Fruit fly (Drosophila melanogaster) whole organism, embryonic: ENCODE measurements around the gene Sgt1.

Experiments
- Adf1 ChIP-seq: fragments of 200-800 bp; sonication (Bioruptor generic); IDR thresholded peaks from 2 replicates; pipeline ENCODE4 v1.3.6; 2022; ENCODE audit warnings: missing biosample characterization, missing genetic modification characterization
- CG10267 ChIP-seq: fragments of 200-800 bp; sonication (Bioruptor generic); optimal IDR thresholded peaks from 2 replicates; lab custom pipeline; 2018; ENCODE audit warnings: missing biosample characterization, mild to moderate bottlenecking, missing genetic modification characterization, moderate library complexity
- CG10979 ChIP-seq: fragments of 200-800 bp; sonication (Bioruptor generic); optimal IDR thresholded peaks from 2 replicates; lab custom pipeline; 2018; ENCODE audit warnings: missing biosample characterization, mild to moderate bottlenecking, missing genetic modification characterization, moderate library complexity
- CG11504 ChIP-seq: fragments of 200-800 bp; sonication (Bioruptor generic); optimal IDR thresholded peaks from 3 replicates; lab custom pipeline; 2019; ENCODE audit warnings: missing biosample characterization, mild to moderate bottlenecking, missing genetic modification characterization, moderate library complexity
- CG11560 ChIP-seq: fragments of 200-800 bp; sonication (Bioruptor generic); IDR thresholded peaks from 3 replicates; pipeline ENCODE4 v1.3.6; 2022; ENCODE audit warnings: missing biosample characterization, missing genetic modification characterization
- CG11695 ChIP-seq: fragments of 200-800 bp; sonication (Bioruptor generic); IDR thresholded peaks from 3 replicates; pipeline ENCODE4 v1.3.6; 2022; ENCODE audit warnings: missing biosample characterization, missing genetic modification characterization
- CG12155 ChIP-seq: fragments of 200-800 bp; sonication (Bioruptor generic); optimal IDR thresholded peaks from 3 replicates; lab custom pipeline; 2016; ENCODE audit warnings: missing biosample characterization, missing genetic modification characterization
- CG13775 ChIP-seq: fragments of 200-800 bp; sonication (Bioruptor generic); optimal IDR thresholded peaks from 3 replicates; lab custom pipeline; 2017; ENCODE audit warnings: missing biosample characterization, mild to moderate bottlenecking, missing genetic modification characterization
- CG15696 ChIP-seq: fragments of 200-800 bp; sonication (Bioruptor generic); optimal IDR thresholded peaks from 2 replicates; lab custom pipeline; 2019; ENCODE audit warnings: missing biosample characterization, mild to moderate bottlenecking, missing genetic modification characterization, moderate library complexity
- CG17829 ChIP-seq: fragments of 200-800 bp; optimal IDR thresholded peaks from 2 replicates; lab custom pipeline; 2019; ENCODE audit warnings: missing biosample characterization, mild to moderate bottlenecking, missing genetic modification characterization, moderate library complexity
- CG1792 ChIP-seq: fragments of 200-800 bp; sonication (Bioruptor generic); optimal IDR thresholded peaks from 2 replicates; lab custom pipeline; 2016; ENCODE audit warnings: missing biosample characterization, missing genetic modification characterization
- CG2129 ChIP-seq: fragments of 200-800 bp; sonication (Bioruptor generic); IDR thresholded peaks from 2 replicates; pipeline ENCODE4 v1.3.6; 2022; ENCODE audit warnings: missing biosample characterization, missing genetic modification characterization; ENCODE audit not compliant: partially characterized antibody
- CG2712 ChIP-seq: fragments of 200-800 bp; optimal IDR thresholded peaks from 3 replicates; lab custom pipeline; 2019; ENCODE audit warnings: missing biosample characterization, mild to moderate bottlenecking, missing genetic modification characterization, moderate library complexity
- CG30431 ChIP-seq: fragments of 200-800 bp; sonication (Bioruptor generic); optimal IDR thresholded peaks from 2 replicates; lab custom pipeline; 2017; ENCODE audit warnings: missing biosample characterization, missing genetic modification characterization
- CG34224 ChIP-seq: fragments of 200-800 bp; sonication (Bioruptor generic); IDR thresholded peaks from 3 replicates; pipeline ENCODE4 v1.3.6; 2022; ENCODE audit warnings: missing biosample characterization, missing genetic modification characterization; ENCODE audit not compliant: partially characterized antibody
- CG3995 ChIP-seq: fragments of 200-800 bp; sonication (Bioruptor generic); optimal IDR thresholded peaks from 3 replicates; lab custom pipeline; 2016; ENCODE audit warnings: missing biosample characterization, missing genetic modification characterization
- CG4404 ChIP-seq: fragments of 200-800 bp; sonication (Bioruptor generic); IDR thresholded peaks from 2 replicates; pipeline ENCODE4 v1.3.6; 2022; ENCODE audit warnings: missing biosample characterization, missing genetic modification characterization
- CG6175 ChIP-seq: fragments of 200-800 bp; sonication (Bioruptor generic); IDR thresholded peaks from 3 replicates; pipeline ENCODE4 v1.3.6; 2022; ENCODE audit warnings: missing biosample characterization, missing genetic modification characterization
- CG6272 ChIP-seq: fragments of 200-800 bp; sonication (Bioruptor generic); IDR thresholded peaks from 2 replicates; pipeline ENCODE4 v1.3.6; 2022; ENCODE audit warnings: missing biosample characterization, missing genetic modification characterization
- CG7839 ChIP-seq: fragments of 200-800 bp; sonication (Bioruptor generic); optimal IDR thresholded peaks from 3 replicates; lab custom pipeline; 2018; ENCODE audit warnings: missing biosample characterization, mild to moderate bottlenecking, missing genetic modification characterization, moderate library complexity
- CG9215 ChIP-seq: fragments of 200-800 bp; sonication (Bioruptor generic); IDR thresholded peaks from 2 replicates; pipeline ENCODE4 v1.3.6; 2022; ENCODE audit warnings: missing biosample characterization, missing genetic modification characterization
- CG9727 ChIP-seq: fragments of 200-800 bp; sonication (Bioruptor generic); optimal IDR thresholded peaks from 3 replicates; lab custom pipeline; 2017; ENCODE audit warnings: missing biosample characterization, mild to moderate bottlenecking, missing genetic modification characterization
- CkIIα-i1 ChIP-seq: fragments of 200-800 bp; sonication (Bioruptor generic); IDR thresholded peaks from 2 replicates; pipeline ENCODE4 v1.3.6; 2022; ENCODE audit warnings: missing biosample characterization, missing genetic modification characterization
- CoRest ChIP-seq: fragments of 200-800 bp; sonication (Bioruptor generic); optimal IDR thresholded peaks from 3 replicates; lab custom pipeline; 2018; ENCODE audit warnings: missing biosample characterization, mild to moderate bottlenecking, missing genetic modification characterization, moderate library complexity
- Dfd ChIP-seq, 2 experiments: fragments of >200 bp; optimal IDR thresholded peaks; 2 replicates each; lab custom pipeline; 2017; ENCODE audit warnings: missing biosample characterization in 2 of 2, missing genetic modification characterization in 2 of 2
- ERR ChIP-seq: fragments of 200-800 bp; sonication (Bioruptor generic); optimal IDR thresholded peaks from 2 replicates; lab custom pipeline; 2016; ENCODE audit warnings: missing biosample characterization, missing genetic modification characterization
- Ets97D ChIP-seq: fragments of 200-800 bp; sonication (Bioruptor generic); optimal IDR thresholded peaks from 3 replicates; lab custom pipeline; 2016; ENCODE audit warnings: missing biosample characterization, missing genetic modification characterization
- HLH4C ChIP-seq: fragments of 200-800 bp; sonication (Bioruptor generic); IDR thresholded peaks from 3 replicates; pipeline ENCODE4 v1.3.6; 2022; ENCODE audit warnings: missing biosample characterization, missing genetic modification characterization; ENCODE audit not compliant: partially characterized antibody
- HmgZ ChIP-seq: fragments of 200-800 bp; sonication (Bioruptor generic); optimal IDR thresholded peaks from 2 replicates; lab custom pipeline; 2018; ENCODE audit warnings: missing biosample characterization, mild to moderate bottlenecking, missing genetic modification characterization
- Hr39 ChIP-seq: fragments of >200 bp; optimal IDR thresholded peaks from 2 replicates; lab custom pipeline; 2017
- MTF-1 ChIP-seq: fragments of 200-800 bp; sonication (Bioruptor generic); optimal IDR thresholded peaks from 2 replicates; lab custom pipeline; 2018; ENCODE audit warnings: missing biosample characterization, mild to moderate bottlenecking, missing genetic modification characterization, borderline replicate concordance
- NFAT ChIP-seq: fragments of 200-800 bp; sonication (Bioruptor generic); IDR thresholded peaks from 2 replicates; pipeline ENCODE4 v1.3.6; 2022; ENCODE audit warnings: missing biosample characterization, missing genetic modification characterization
- Ptx1 ChIP-seq: fragments of 200-800 bp; sonication (Bioruptor generic); IDR thresholded peaks from 2 replicates; pipeline ENCODE4 v1.3.6; 2022; ENCODE audit warnings: missing biosample characterization, missing genetic modification characterization
- ac ChIP-seq: fragments of 200-800 bp; sonication (Bioruptor generic); optimal IDR thresholded peaks from 3 replicates; lab custom pipeline; 2017; ENCODE audit warnings: missing biosample characterization, mild to moderate bottlenecking, missing genetic modification characterization
- emc ChIP-seq: fragments of 200-800 bp; sonication (Bioruptor generic); optimal IDR thresholded peaks from 2 replicates; lab custom pipeline; 2016; ENCODE audit warnings: missing biosample characterization, missing genetic modification characterization
- grau ChIP-seq: fragments of 200-800 bp; optimal IDR thresholded peaks from 3 replicates; lab custom pipeline; 2019; ENCODE audit warnings: missing biosample characterization, mild to moderate bottlenecking, missing genetic modification characterization, moderate library complexity
- lab ChIP-seq: fragments of 200-800 bp; sonication (Bioruptor generic); optimal IDR thresholded peaks from 3 replicates; lab custom pipeline; 2017; ENCODE audit warnings: missing biosample characterization, missing genetic modification characterization, mild to moderate bottlenecking, moderate library complexity, missing genetic modification reagents
- lola ChIP-seq, 3 experiments: fragments of >200 bp in 2 of 3; fragments of 200-800 bp in 1 of 3; sonication (Bioruptor generic) in 1 of 3; optimal IDR thresholded peaks; 2 replicates each; lab custom pipeline; 2017 to 2019; ENCODE audit warnings: missing biosample characterization in 3 of 3, missing genetic modification characterization in 3 of 3, mild to moderate bottlenecking in 1 of 3, moderate library complexity in 1 of 3
- maf-S ChIP-seq: fragments of 200-800 bp; sonication (Bioruptor generic); optimal IDR thresholded peaks from 2 replicates; lab custom pipeline; 2016; ENCODE audit warnings: missing biosample characterization, missing genetic modification characterization
- mirr ChIP-seq: fragments of 200-800 bp; sonication (Bioruptor generic); optimal IDR thresholded peaks from 3 replicates; lab custom pipeline; 2018; ENCODE audit warnings: missing biosample characterization, mild to moderate bottlenecking, missing genetic modification characterization
- pho ChIP-seq: fragments of 200-800 bp; sonication (Bioruptor generic); optimal IDR thresholded peaks from 2 replicates; lab custom pipeline; 2016; ENCODE audit warnings: missing biosample characterization, missing genetic modification characterization
- pita ChIP-seq: fragments of 200-800 bp; sonication (Bioruptor generic); optimal IDR thresholded peaks from 2 replicates; lab custom pipeline; 2017; ENCODE audit warnings: missing biosample characterization, mild to moderate bottlenecking, missing genetic modification characterization
- prd ChIP-seq, 3 experiments: fragments of >200 bp in 2 of 3; fragments of 200-800 bp in 1 of 3; sonication (Bioruptor generic) in 1 of 3; optimal IDR thresholded peaks in 2 of 3; IDR thresholded peaks in 1 of 3; 2 replicates in 2 of 3; 3 replicates in 1 of 3; pipeline versions ENCODE4 v1.3.6 to Lab custom; 2017 to 2022; ENCODE audit warnings: missing biosample characterization in 1 of 3, missing genetic modification characterization in 1 of 3
- sens ChIP-seq: fragments of 200-800 bp; sonication (Bioruptor generic); peaks from one replicate; lab custom pipeline; 2016; ENCODE audit warnings: missing biosample characterization, missing genetic modification characterization
- sima ChIP-seq: fragments of 200-800 bp; sonication (Bioruptor generic); optimal IDR thresholded peaks from 2 replicates; lab custom pipeline; 2016; ENCODE audit warnings: missing biosample characterization, missing genetic modification characterization
- sug ChIP-seq: fragments of 200-800 bp; optimal IDR thresholded peaks from 2 replicates; lab custom pipeline; 2019; ENCODE audit warnings: missing biosample characterization, mild to moderate bottlenecking, missing genetic modification characterization, moderate library complexity
- tin ChIP-seq: fragments of 200-800 bp; sonication (Bioruptor generic); optimal IDR thresholded peaks from 3 replicates; lab custom pipeline; 2016; ENCODE audit warnings: missing biosample characterization, missing genetic modification characterization
- toy ChIP-seq: fragments of 200-800 bp; sonication (Bioruptor generic); IDR thresholded peaks from 2 replicates; pipeline ENCODE4 v1.3.6; 2022; ENCODE audit warnings: missing biosample characterization, missing genetic modification characterization
- yki ChIP-seq: fragments of >200 bp; optimal IDR thresholded peaks from 3 replicates; lab custom pipeline; 2018
- zf30C ChIP-seq: fragments of 200-800 bp; sonication (Bioruptor generic); optimal IDR thresholded peaks from 3 replicates; lab custom pipeline; 2018; ENCODE audit warnings: missing biosample characterization, mild to moderate bottlenecking, missing genetic modification characterization

Sgt1 gene

DNA sequence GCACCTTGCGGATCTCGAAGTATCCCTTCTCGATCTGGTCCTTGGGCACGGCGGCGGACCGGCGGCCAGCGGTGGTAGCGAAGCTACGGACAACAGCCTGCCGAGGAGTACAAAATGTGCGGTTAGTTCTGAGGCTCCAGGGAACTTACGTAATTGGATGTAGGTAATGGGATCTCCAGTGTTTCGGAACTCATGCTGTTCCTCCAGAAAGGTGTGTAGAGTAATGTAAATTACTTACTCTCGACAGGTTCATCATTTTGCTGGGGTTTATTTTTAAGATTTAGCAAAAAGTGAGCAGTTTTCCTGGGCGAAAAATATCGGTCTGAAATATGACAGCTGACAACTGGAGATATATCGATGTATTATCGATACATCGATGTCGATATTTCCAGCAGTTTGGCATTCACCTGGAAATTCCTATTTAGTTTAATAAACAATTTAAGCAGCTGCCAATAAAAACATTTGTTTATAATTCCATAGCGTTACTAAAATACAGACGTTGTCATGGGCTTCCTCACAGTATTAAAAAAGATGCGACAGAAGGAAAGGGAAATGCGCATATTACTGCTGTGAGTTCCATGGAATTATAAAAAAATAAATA is 35.7 kb upstream of the Sgt1 start, which contains the start of the genes COX7A and Arl2 (continued):
- TF ChIP-seq Ptx1 (GFP tag; lab: Robert Waterston, UW) = no peak
- TF ChIP-seq CG6272 (GFP tag; lab: Robert Waterston, UW) = no peak
- TF ChIP-seq CG7839 (tag; lab: Kevin White, UChicago) = no peak
- TF ChIP-seq MTF-1 (GFP tag; lab: Kevin White, UChicago) = no peak
- TF ChIP-seq emc (GFP tag; lab: Kevin White, UChicago) = no peak
- no peak for TF ChIP-seq mirr (GFP tag; lab: Kevin White, UChicago)
- TF ChIP-seq tin = no peak
- TF ChIP-seq CG6175 (GFP tag; lab: Robert Waterston, UW) = no peak
- TF ChIP-seq toy = no peak
- no peak for TF ChIP-seq CG11504
- TF ChIP-seq CG34224 (GFP tag; lab: Robert Waterston, UW) = peak; percentile 97
- TF ChIP-seq lab (GFP tag; lab: Kevin White, UChicago) = no peak
- TF ChIP-seq CG30431 (GFP tag; lab: Kevin White, UChicago) = no peak
- TF ChIP-seq CkIIα-i1 (GFP tag; lab: Robert Waterston, UW) = no peak
- TF ChIP-seq CG9215 (GFP tag; lab: Robert Waterston, UW) = no peak
- no peak for TF ChIP-seq CG11695 (GFP tag; lab: Robert Waterston, UW)
- TF ChIP-seq CG12155 (GFP tag; lab: Kevin White, UChicago) = no peak
- no peak for TF ChIP-seq pita (GFP tag; lab: Kevin White, UChicago)
- TF ChIP-seq maf-S (GFP tag; lab: Kevin White, UChicago) = no peak
- TF ChIP-seq yki (lab: Kevin White, UChicago) = no peak
- TF ChIP-seq sug (tag; lab: Kevin White, UChicago) = peak; percentile 24
- TF ChIP-seq NFAT (GFP tag; lab: Robert Waterston, UW) = no peak
- TF ChIP-seq ERR (GFP tag; lab: Kevin White, UChicago) = no peak
- no peak for TF ChIP-seq ac (GFP tag; lab: Kevin White, UChicago)
- no peak for TF ChIP-seq CG4404 (GFP tag; lab: Robert Waterston, UW)
- no peak for TF ChIP-seq Adf1 (GFP tag; lab: Robert Waterston, UW)
- TF ChIP-seq Ets97D (GFP tag; lab: Kevin White, UChicago) = peak; percentile 60

DNA sequence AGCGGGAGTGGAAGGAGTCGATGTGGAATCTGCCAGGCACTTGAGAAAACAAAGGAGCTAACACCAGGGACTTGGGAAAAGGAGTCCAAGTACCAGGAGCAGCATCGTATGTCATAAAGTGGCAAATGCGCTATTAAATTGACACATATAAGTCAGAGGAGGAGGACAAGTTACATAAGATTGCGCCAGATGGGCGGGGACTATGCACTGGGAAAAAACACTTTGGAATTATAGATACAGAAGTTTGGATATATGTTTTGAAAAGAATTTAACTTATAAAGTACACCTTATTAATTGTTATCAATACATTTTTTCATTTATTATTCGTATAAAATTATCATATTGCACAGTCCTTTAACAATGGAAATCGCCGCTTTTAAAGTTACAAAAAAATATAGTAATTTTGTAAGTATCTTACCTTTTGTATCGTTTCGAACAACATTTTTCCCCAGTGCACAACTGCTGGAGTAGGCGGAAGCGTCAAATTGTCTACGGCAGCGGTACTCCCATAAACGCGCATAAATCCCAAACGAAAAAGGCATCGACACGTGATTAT is 31.0 kb upstream of the Sgt1 start:
- TF ChIP-seq HLH4C (GFP tag; lab: Robert Waterston, UW) = no peak
- no peak for TF ChIP-seq Hr39 (lab: Kevin White, UChicago)
- peak; percentile 34 for TF ChIP-seq grau (tag; lab: Kevin White, UChicago)
- no peak for TF ChIP-seq NFAT (GFP tag; lab: Robert Waterston, UW)
- no peak for TF ChIP-seq CG2129
- TF ChIP-seq pho (GFP tag; lab: Kevin White, UChicago) = no peak
- no peak for TF ChIP-seq Dfd (GFP tag; optimal IDR thresholded peaks at IDR 0.05; lab: Kevin White, UChicago)
- peak; percentile 44 for TF ChIP-seq CG10979 (tag; lab: Kevin White, UChicago)
- no peak for TF ChIP-seq sima (GFP tag; lab: Kevin White, UChicago)
- no peak for TF ChIP-seq CG1792 (GFP tag; lab: Kevin White, UChicago)
- TF ChIP-seq HmgZ (tag; lab: Kevin White, UChicago) = no peak
- TF ChIP-seq CG15696 = peak; percentile 84
- TF ChIP-seq prd (optimal IDR thresholded peaks at IDR 0.05; lab: Kevin White, UChicago) = no peak
- 0 out of 3 replicates have a peak, but pooled peaks have one; percentile 19 for TF ChIP-seq prd (GFP tag; IDR thresholded peaks at IDR 0.05; lab: Robert Waterston, UW)
- peak; percentile 62 for TF ChIP-seq CG9727 (GFP tag; lab: Kevin White, UChicago)
- TF ChIP-seq CG3995 (GFP tag; lab: Kevin White, UChicago) = no peak
- TF ChIP-seq CG11560 (tag; lab: Robert Waterston, UW) = no peak
- peak; percentile 25 for TF ChIP-seq CoRest (tag; lab: Kevin White, UChicago)
- peak; percentile 55 for TF ChIP-seq CG2712 (tag; lab: Kevin White, UChicago)
- peak; percentile 13 for TF ChIP-seq CG13775 (GFP tag; lab: Kevin White, UChicago)
- TF ChIP-seq CG17829 (tag; lab: Kevin White, UChicago) = peak; percentile 48
- TF ChIP-seq CG10267 (tag; lab: Kevin White, UChicago) = peak; percentile 45
- TF ChIP-seq lola (GFP tag; optimal IDR thresholded peaks at IDR 0.05; lab: Kevin White, UChicago) = peak in 1 of 3 experiments; percentile 61
- peak; percentile 79 for TF ChIP-seq sens (GFP tag; lab: Kevin White, UChicago)
- TF ChIP-seq zf30C = peak; percentile 74
